Fruit fly (Drosophila melanogaster) whole organism, embryonic: ENCODE measurements around the gene CG32163.

Experiments used
- Asciz ChIP-seq: fragments of 200-800 bp; sonication (Bioruptor generic); optimal IDR thresholded peaks from 2 replicates; lab custom pipeline; 2017; ENCODE audit warnings: missing biosample characterization, mild to moderate bottlenecking, missing genetic modification characterization, missing genetic modification reagents
- Blimp-1 ChIP-seq: fragments of 200-800 bp; sonication (Bioruptor generic); optimal IDR thresholded peaks from 3 replicates; lab custom pipeline; 2018; ENCODE audit warnings: missing biosample characterization, missing genetic modification characterization, mild to moderate bottlenecking, moderate library complexity, missing genetic modification reagents
- CG11456 ChIP-seq: fragments of 200-800 bp; sonication (Bioruptor generic); IDR thresholded peaks from 3 replicates; pipeline ENCODE4 v1.3.6; 2022; ENCODE audit warnings: missing biosample characterization, missing genetic modification characterization
- CG12155 ChIP-seq: fragments of 200-800 bp; sonication (Bioruptor generic); optimal IDR thresholded peaks from 3 replicates; lab custom pipeline; 2016; ENCODE audit warnings: missing biosample characterization, missing genetic modification characterization
- CG13424 ChIP-seq: fragments of 200-800 bp; sonication (Bioruptor generic); optimal IDR thresholded peaks from 2 replicates; lab custom pipeline; 2019; ENCODE audit warnings: missing biosample characterization, mild to moderate bottlenecking, missing genetic modification characterization, moderate library complexity
- CG13894 ChIP-seq: fragments of 200-800 bp; sonication (Bioruptor generic); optimal IDR thresholded peaks from 3 replicates; lab custom pipeline; 2018; ENCODE audit warnings: missing biosample characterization, mild to moderate bottlenecking, missing genetic modification characterization, moderate library complexity
- CG15601 ChIP-seq: fragments of 200-800 bp; sonication (Bioruptor generic); optimal IDR thresholded peaks from 3 replicates; lab custom pipeline; 2019; ENCODE audit warnings: missing biosample characterization, mild to moderate bottlenecking, missing genetic modification characterization, moderate library complexity
- CG15696 ChIP-seq: fragments of 200-800 bp; sonication (Bioruptor generic); optimal IDR thresholded peaks from 2 replicates; lab custom pipeline; 2019; ENCODE audit warnings: missing biosample characterization, mild to moderate bottlenecking, missing genetic modification characterization, moderate library complexity
- CG17829 ChIP-seq: fragments of 200-800 bp; optimal IDR thresholded peaks from 2 replicates; lab custom pipeline; 2019; ENCODE audit warnings: missing biosample characterization, mild to moderate bottlenecking, missing genetic modification characterization, moderate library complexity
- CG18599 ChIP-seq: fragments of 200-800 bp; sonication (Bioruptor generic); optimal IDR thresholded peaks from 3 replicates; lab custom pipeline; 2017; ENCODE audit warnings: missing biosample characterization, missing genetic modification characterization, mild to moderate bottlenecking, moderate library complexity, missing genetic modification reagents
- CG2678 ChIP-seq: fragments of 200-800 bp; sonication (Bioruptor generic); optimal IDR thresholded peaks from 3 replicates; lab custom pipeline; 2019; ENCODE audit warnings: missing biosample characterization, mild to moderate bottlenecking, missing genetic modification characterization, moderate library complexity
- CG2712 ChIP-seq: fragments of 200-800 bp; optimal IDR thresholded peaks from 3 replicates; lab custom pipeline; 2019; ENCODE audit warnings: missing biosample characterization, mild to moderate bottlenecking, missing genetic modification characterization, moderate library complexity
- CG2875 ChIP-seq: fragments of 200-800 bp; sonication (Bioruptor generic); optimal IDR thresholded peaks from 2 replicates; lab custom pipeline; 2017; ENCODE audit warnings: missing biosample characterization, mild to moderate bottlenecking, missing genetic modification characterization, missing genetic modification reagents
- CG32532 ChIP-seq: fragments of 200-800 bp; sonication (Bioruptor generic); IDR thresholded peaks from 2 replicates; pipeline ENCODE4 v1.3.6; 2022; ENCODE audit warnings: missing biosample characterization, missing genetic modification characterization
- CG34376 ChIP-seq: fragments of 200-800 bp; sonication (Bioruptor generic); optimal IDR thresholded peaks from 2 replicates; lab custom pipeline; 2018; ENCODE audit warnings: missing biosample characterization, mild to moderate bottlenecking, missing genetic modification characterization
- CG42726 ChIP-seq: fragments of 200-800 bp; sonication (Bioruptor generic); IDR thresholded peaks from 2 replicates; pipeline ENCODE4 v1.3.6; 2022; ENCODE audit warnings: missing biosample characterization, missing genetic modification characterization; ENCODE audit not compliant: partially characterized antibody
- CG6854 ChIP-seq: fragments of 200-800 bp; sonication (Bioruptor generic); optimal IDR thresholded peaks from 3 replicates; lab custom pipeline; 2017; ENCODE audit warnings: missing biosample characterization, mild to moderate bottlenecking, missing genetic modification characterization
- CG7556 ChIP-seq: fragments of 200-800 bp; sonication (Bioruptor generic); optimal IDR thresholded peaks from 2 replicates; lab custom pipeline; 2017; ENCODE audit warnings: missing biosample characterization, mild to moderate bottlenecking, missing genetic modification characterization
- CG7928 ChIP-seq: fragments of 200-800 bp; sonication (Bioruptor generic); optimal IDR thresholded peaks from 2 replicates; lab custom pipeline; 2017; ENCODE audit warnings: missing biosample characterization, mild to moderate bottlenecking, missing genetic modification characterization
- CG7987 ChIP-seq: fragments of 200-800 bp; sonication (Bioruptor generic); optimal IDR thresholded peaks from 2 replicates; lab custom pipeline; 2018; ENCODE audit warnings: missing biosample characterization, mild to moderate bottlenecking, missing genetic modification characterization, moderate library complexity
- CG8290 ChIP-seq, 3 experiments: fragments of 200-800 bp; sonication (Bioruptor generic); optimal IDR thresholded peaks; 2 replicates each; lab custom pipeline; 2016 to 2019; ENCODE audit warnings: missing biosample characterization in 3 of 3, missing genetic modification characterization in 3 of 3, mild to moderate bottlenecking in 2 of 3, moderate library complexity in 1 of 3
- CG8359 ChIP-seq: fragments of 200-800 bp; sonication (Bioruptor generic); optimal IDR thresholded peaks from 2 replicates; lab custom pipeline; 2017; ENCODE audit warnings: missing biosample characterization, mild to moderate bottlenecking, missing genetic modification characterization, borderline replicate concordance
- CG9797 ChIP-seq: fragments of 200-800 bp; sonication (Bioruptor generic); optimal IDR thresholded peaks from 3 replicates; lab custom pipeline; 2018; ENCODE audit warnings: missing biosample characterization, mild to moderate bottlenecking, missing genetic modification characterization
- Ets65A ChIP-seq: fragments of 200-800 bp; sonication (Bioruptor generic); peaks from one replicate; lab custom pipeline; 2016; ENCODE audit warnings: missing biosample characterization, missing genetic modification characterization
- Fer1 ChIP-seq: fragments of 200-800 bp; sonication (Bioruptor generic); optimal IDR thresholded peaks from 2 replicates; lab custom pipeline; 2017; ENCODE audit warnings: missing biosample characterization, mild to moderate bottlenecking, missing genetic modification characterization
- HmgD ChIP-seq: fragments of 200-800 bp; sonication (Bioruptor generic); optimal IDR thresholded peaks from 3 replicates; lab custom pipeline; 2016; ENCODE audit warnings: missing biosample characterization, missing genetic modification characterization
- Hmr ChIP-seq: fragments of 200-800 bp; sonication (Bioruptor generic); optimal IDR thresholded peaks from 3 replicates; lab custom pipeline; 2017; ENCODE audit warnings: mild to moderate bottlenecking, missing biosample characterization, missing genetic modification reagents, missing genetic modification characterization
- Jarid2 ChIP-seq: fragments of 200-800 bp; sonication (Bioruptor generic); optimal IDR thresholded peaks from 3 replicates; lab custom pipeline; 2017; ENCODE audit warnings: mild to moderate bottlenecking, missing biosample characterization, missing genetic modification reagents, missing genetic modification characterization
- NFAT ChIP-seq: fragments of 200-800 bp; sonication (Bioruptor generic); IDR thresholded peaks from 2 replicates; pipeline ENCODE4 v1.3.6; 2022; ENCODE audit warnings: missing biosample characterization, missing genetic modification characterization
- Ptx1 ChIP-seq: fragments of 200-800 bp; sonication (Bioruptor generic); IDR thresholded peaks from 2 replicates; pipeline ENCODE4 v1.3.6; 2022; ENCODE audit warnings: missing biosample characterization, missing genetic modification characterization
- Rx ChIP-seq: fragments of 200-800 bp; sonication (Bioruptor generic); IDR thresholded peaks from 2 replicates; pipeline ENCODE4 v1.3.6; 2022; ENCODE audit warnings: missing biosample characterization, missing genetic modification characterization
- Sry-β ChIP-seq: fragments of 200-800 bp; sonication (Bioruptor generic); optimal IDR thresholded peaks from 2 replicates; lab custom pipeline; 2018; ENCODE audit warnings: missing biosample characterization, mild to moderate bottlenecking, missing genetic modification characterization, moderate library complexity
- bcd ChIP-seq: fragments of 200-800 bp; sonication (Bioruptor generic); optimal IDR thresholded peaks from 2 replicates; lab custom pipeline; 2017; ENCODE audit warnings: missing biosample characterization, mild to moderate bottlenecking, missing genetic modification characterization
- crol ChIP-seq: fragments of 200-800 bp; sonication (Bioruptor generic); IDR thresholded peaks from 2 replicates; pipeline ENCODE4 v1.3.6; 2022; ENCODE audit warnings: missing biosample characterization, missing genetic modification characterization
- cwo ChIP-seq: fragments of 200-800 bp; sonication (Bioruptor generic); optimal IDR thresholded peaks from 3 replicates; lab custom pipeline; 2017; ENCODE audit warnings: missing biosample characterization, missing genetic modification characterization, mild to moderate bottlenecking, moderate library complexity, missing genetic modification reagents
- fru ChIP-seq: fragments of >200 bp; optimal IDR thresholded peaks from 2 replicates; lab custom pipeline; 2017
- kah ChIP-seq: fragments of 200-800 bp; sonication (Bioruptor generic); optimal IDR thresholded peaks from 2 replicates; lab custom pipeline; 2018; ENCODE audit warnings: missing biosample characterization, mild to moderate bottlenecking, missing genetic modification characterization
- lilli ChIP-seq: fragments of 200-800 bp; sonication (Bioruptor generic); optimal IDR thresholded peaks from 3 replicates; lab custom pipeline; 2016; ENCODE audit warnings: missing biosample characterization, missing genetic modification characterization
- oc ChIP-seq: fragments of 200-800 bp; sonication (Bioruptor generic); optimal IDR thresholded peaks from 2 replicates; lab custom pipeline; 2018; ENCODE audit warnings: missing biosample characterization, mild to moderate bottlenecking, missing genetic modification characterization, moderate library complexity
- p53 ChIP-seq: fragments of 200-800 bp; sonication (Bioruptor generic); optimal IDR thresholded peaks from 2 replicates; lab custom pipeline; 2016; ENCODE audit warnings: missing biosample characterization, missing genetic modification characterization
- peb ChIP-seq: fragments of 200-800 bp; sonication (Bioruptor generic); IDR thresholded peaks from 2 replicates; pipeline ENCODE4 v1.3.6; 2022; ENCODE audit warnings: missing biosample characterization, missing genetic modification characterization
- scrt ChIP-seq: fragments of 200-800 bp; sonication (Bioruptor generic); optimal IDR thresholded peaks from 2 replicates; lab custom pipeline; 2018; ENCODE audit warnings: missing biosample characterization, mild to moderate bottlenecking, missing genetic modification characterization, moderate library complexity
- sd ChIP-seq: fragments of 200-800 bp; sonication (Bioruptor generic); optimal IDR thresholded peaks from 3 replicates; lab custom pipeline; 2018; ENCODE audit warnings: missing biosample characterization, mild to moderate bottlenecking, missing genetic modification characterization, moderate library complexity
- sens ChIP-seq: fragments of 200-800 bp; sonication (Bioruptor generic); peaks from one replicate; lab custom pipeline; 2016; ENCODE audit warnings: missing biosample characterization, missing genetic modification characterization
- sens-2 ChIP-seq: fragments of 200-800 bp; sonication (Bioruptor generic); IDR thresholded peaks from 2 replicates; pipeline ENCODE4 v1.3.6; 2022; ENCODE audit warnings: missing biosample characterization, missing genetic modification characterization
- ttk ChIP-seq: fragments of 200-800 bp; sonication (Bioruptor generic); IDR thresholded peaks from 2 replicates; pipeline ENCODE4 v2.1.2; 2022; ENCODE audit warnings: missing biosample characterization, missing genetic modification characterization
- wdn ChIP-seq: fragments of 200-800 bp; sonication (Bioruptor generic); IDR thresholded peaks from 2 replicates; pipeline ENCODE4 v1.3.6; 2022; ENCODE audit warnings: missing biosample characterization, missing genetic modification characterization
- yki ChIP-seq: fragments of >200 bp; optimal IDR thresholded peaks from 3 replicates; lab custom pipeline; 2018

CG32163 gene

DNA sequence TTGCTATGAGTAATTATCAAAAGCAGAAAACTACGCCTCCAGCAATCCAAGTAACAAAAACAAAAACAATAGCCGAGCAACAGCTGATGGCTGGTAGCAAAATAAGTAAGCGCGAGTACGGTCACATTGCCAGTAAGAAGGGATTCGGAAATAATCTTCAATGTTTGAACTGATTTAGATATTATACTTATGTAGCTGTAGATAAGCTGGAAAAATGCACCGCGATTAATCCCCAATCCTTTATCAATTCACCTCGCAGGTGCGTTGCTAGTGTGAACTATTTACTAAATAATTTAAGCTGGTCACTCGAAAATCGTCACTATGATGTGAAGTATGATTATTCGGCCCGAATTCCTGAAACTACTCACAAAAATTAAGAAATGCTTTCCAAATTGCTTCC lies at the start of gene CG32163, which contains the start of gene Syx8 (continued):
- TF ChIP-seq yki (no peak), CG2712 (peak; percentile 22), CG42726 (GFP tag; lab: Robert Waterston, UW) (no peak), Sry-β (GFP tag; lab: Kevin White, UChicago) (no peak), CG9797 (GFP tag; lab: Kevin White, UChicago) (peak; percentile 82)

DNA sequence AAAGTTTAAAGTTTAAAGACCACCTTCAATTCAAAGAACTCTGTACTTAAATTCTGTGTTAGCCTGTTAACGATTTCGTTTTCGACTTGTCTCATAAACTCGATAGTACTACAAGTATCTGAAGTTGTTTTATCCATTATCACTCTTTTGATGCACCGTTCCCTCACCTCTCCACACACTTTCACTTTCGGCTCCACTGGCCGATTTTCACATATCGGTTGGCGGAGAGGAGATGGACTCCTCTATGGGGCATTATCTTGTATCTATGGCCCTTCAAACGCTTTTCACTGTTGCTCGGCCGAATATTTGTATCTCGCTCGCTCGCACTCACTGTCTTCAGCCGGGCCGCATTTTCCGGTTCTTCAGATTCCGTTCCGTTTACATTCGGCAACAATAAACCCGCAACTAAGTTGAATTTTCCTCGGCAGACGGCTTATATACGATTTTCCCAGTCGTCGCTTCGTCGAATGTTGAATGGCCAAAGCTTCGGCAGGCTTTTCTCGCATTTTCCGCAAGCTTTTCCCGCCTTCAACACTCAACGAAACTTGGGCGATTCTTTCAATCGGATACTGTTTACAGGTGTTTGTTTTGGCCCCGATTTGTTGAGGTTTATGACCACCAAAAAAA lies 43.8 kb upstream of the CG32163 start, which contains the start of gene CG43373:
Gene CG43373 (minus strand): TSS at position 373 of the 627 bp plus-strand sequence.
- peak; percentile 9 for TF ChIP-seq CG34376 (GFP tag; lab: Kevin White, UChicago)
- TF ChIP-seq CG2678 (tag; lab: Kevin White, UChicago) = no peak
- no peak for TF ChIP-seq Ptx1 (GFP tag; lab: Robert Waterston, UW)
- no peak for TF ChIP-seq CG8359 (GFP tag; lab: Kevin White, UChicago)
- no peak for TF ChIP-seq sens-2 (GFP tag; lab: Robert Waterston, UW)
- TF ChIP-seq p53 (GFP tag; lab: Kevin White, UChicago) = no peak
- TF ChIP-seq NFAT (GFP tag; lab: Robert Waterston, UW) = 0 out of 2 replicates have a peak, but pooled peaks have one; percentile 7
- 0 out of 3 replicates have a peak, but pooled peaks have one; percentile 60 for TF ChIP-seq CG11456 (GFP tag; lab: Robert Waterston, UW)
- TF ChIP-seq ttk (GFP tag; lab: Robert Waterston, UW) = no peak
- TF ChIP-seq sd = peak; percentile 2
- no peak for TF ChIP-seq CG12155 (GFP tag; lab: Kevin White, UChicago)
- TF ChIP-seq CG13894 (tag; lab: Kevin White, UChicago) = peak; percentile 54
- TF ChIP-seq CG8290 (GFP tag; optimal IDR thresholded peaks at IDR 0.05; lab: Kevin White, UChicago) = no peak
- peak in 1 of 2 experiments; percentile 12 for TF ChIP-seq CG8290 (tag; optimal IDR thresholded peaks at IDR 0.05; lab: Kevin White, UChicago)
- no peak for TF ChIP-seq CG17829 (tag; lab: Kevin White, UChicago)
- no peak for TF ChIP-seq CG7556 (GFP tag; lab: Kevin White, UChicago)
- TF ChIP-seq Asciz (GFP tag; lab: Kevin White, UChicago) = no peak
- TF ChIP-seq wdn = no peak
- no peak for TF ChIP-seq CG2875
- TF ChIP-seq Rx (GFP tag; lab: Robert Waterston, UW) = no peak
- TF ChIP-seq Fer1 = peak; percentile 61
- no peak for TF ChIP-seq CG15696 (tag; lab: Kevin White, UChicago)
- TF ChIP-seq oc (tag; lab: Kevin White, UChicago) = peak; percentile 8
- no peak for TF ChIP-seq fru (lab: Kevin White, UChicago)
- peak; percentile 97 for TF ChIP-seq Blimp-1 (GFP tag; lab: Kevin White, UChicago)
- peak; percentile 33; the same call in 1 of the 2 replicates for TF ChIP-seq CG32532 (GFP tag; lab: Robert Waterston, UW)
- peak; percentile 41 for TF ChIP-seq sens (GFP tag; lab: Kevin White, UChicago)
- no peak for TF ChIP-seq HmgD
- TF ChIP-seq crol (GFP tag; lab: Robert Waterston, UW) = 0 out of 2 replicates have a peak, but pooled peaks have one; percentile 20
- peak; percentile 70 for TF ChIP-seq scrt (GFP tag; lab: Kevin White, UChicago)
- no peak for TF ChIP-seq CG7987
- TF ChIP-seq peb (GFP tag; lab: Robert Waterston, UW) = no peak
- peak; percentile 35 for TF ChIP-seq Hmr (GFP tag; lab: Kevin White, UChicago)
- no peak for TF ChIP-seq CG13424 (tag; lab: Kevin White, UChicago)
- no peak for TF ChIP-seq cwo (GFP tag; lab: Kevin White, UChicago)
- TF ChIP-seq CG6854 (GFP tag; lab: Kevin White, UChicago) = peak; percentile 22
- TF ChIP-seq bcd (GFP tag; lab: Kevin White, UChicago) = no peak
- no peak for TF ChIP-seq lilli (GFP tag; lab: Kevin White, UChicago)
- TF ChIP-seq CG7928 (GFP tag; lab: Kevin White, UChicago) = no peak
- peak; percentile 100 for TF ChIP-seq CG15601 (tag; lab: Kevin White, UChicago)
- TF ChIP-seq kah (GFP tag; lab: Kevin White, UChicago) = peak; percentile 27
- TF ChIP-seq Ets65A (GFP tag; lab: Kevin White, UChicago) = peak; percentile 62
- peak; percentile 54 for TF ChIP-seq CG18599 (GFP tag; lab: Kevin White, UChicago)
- peak; percentile 71 for TF ChIP-seq Jarid2 (GFP tag; lab: Kevin White, UChicago)
